Fruit fly (Drosophila melanogaster) whole organism, embryonic: ENCODE results near the gene Mo25.
A peak's percentile ranks its signal among the peaks of the same experiment; 100 is the strongest.

Experiments
- CG11723 ChIP-seq: fragments of 200-800 bp; sonication (Bioruptor generic); optimal IDR thresholded peaks from 2 replicates; lab custom pipeline; 2017; ENCODE audit warnings: missing biosample characterization, mild to moderate bottlenecking, missing genetic modification characterization
- CG12391 ChIP-seq: fragments of 200-800 bp; sonication (Bioruptor generic); optimal IDR thresholded peaks from 3 replicates; lab custom pipeline; 2018; ENCODE audit warnings: missing biosample characterization, mild to moderate bottlenecking, missing genetic modification characterization, moderate library complexity
- CG13123 ChIP-seq: fragments of 200-800 bp; sonication (Bioruptor generic); optimal IDR thresholded peaks from 2 replicates; lab custom pipeline; 2016; ENCODE audit warnings: missing biosample characterization, missing genetic modification characterization
- CG14860 ChIP-seq: fragments of 200-800 bp; sonication (Bioruptor generic); IDR thresholded peaks from 3 replicates; pipeline ENCODE4 v1.3.6; 2022; ENCODE audit warnings: missing biosample characterization, missing genetic modification characterization; ENCODE audit not compliant: partially characterized antibody
- CG16813 ChIP-seq: fragments of 200-800 bp; sonication (Bioruptor generic); IDR thresholded peaks from 3 replicates; pipeline ENCODE4 v1.3.6; 2022; ENCODE audit warnings: missing biosample characterization, missing genetic modification characterization; ENCODE audit not compliant: partially characterized antibody
- CG17385 ChIP-seq: fragments of 200-800 bp; sonication (Bioruptor generic); optimal IDR thresholded peaks from 3 replicates; lab custom pipeline; 2018; ENCODE audit warnings: missing biosample characterization, mild to moderate bottlenecking, missing genetic modification characterization
- CG2120 ChIP-seq: fragments of 200-800 bp; sonication (Bioruptor generic); optimal IDR thresholded peaks from 3 replicates; lab custom pipeline; 2016; ENCODE audit warnings: missing biosample characterization, missing genetic modification characterization
- CG2678 ChIP-seq: fragments of 200-800 bp; sonication (Bioruptor generic); optimal IDR thresholded peaks from 3 replicates; lab custom pipeline; 2019; ENCODE audit warnings: missing biosample characterization, mild to moderate bottlenecking, missing genetic modification characterization, moderate library complexity
- CG32772 ChIP-seq: fragments of 200-800 bp; sonication (Bioruptor generic); IDR thresholded peaks from 2 replicates; pipeline ENCODE4 v1.3.6; 2022; ENCODE audit warnings: missing biosample characterization, missing genetic modification characterization
- CG33557 ChIP-seq: fragments of 200-800 bp; sonication (Bioruptor generic); optimal IDR thresholded peaks from 2 replicates; lab custom pipeline; 2019; ENCODE audit warnings: missing biosample characterization, mild to moderate bottlenecking, missing genetic modification characterization, moderate library complexity
- CG3995 ChIP-seq: fragments of 200-800 bp; sonication (Bioruptor generic); optimal IDR thresholded peaks from 3 replicates; lab custom pipeline; 2016; ENCODE audit warnings: missing biosample characterization, missing genetic modification characterization
- CG4404 ChIP-seq: fragments of 200-800 bp; sonication (Bioruptor generic); IDR thresholded peaks from 2 replicates; pipeline ENCODE4 v1.3.6; 2022; ENCODE audit warnings: missing biosample characterization, missing genetic modification characterization
- CG6791 ChIP-seq: fragments of 200-800 bp; sonication (Bioruptor generic); IDR thresholded peaks from 3 replicates; pipeline ENCODE4 v1.3.6; 2022; ENCODE audit warnings: missing biosample characterization, missing genetic modification characterization; ENCODE audit not compliant: partially characterized antibody
- CG6854 ChIP-seq: fragments of 200-800 bp; sonication (Bioruptor generic); optimal IDR thresholded peaks from 3 replicates; lab custom pipeline; 2017; ENCODE audit warnings: missing biosample characterization, mild to moderate bottlenecking, missing genetic modification characterization
- Chrac-16 ChIP-seq: fragments of 200-800 bp; sonication (Bioruptor generic); optimal IDR thresholded peaks from 3 replicates; lab custom pipeline; 2016; ENCODE audit warnings: missing biosample characterization, missing genetic modification characterization
- Dek ChIP-seq: fragments of 200-800 bp; sonication (Bioruptor generic); optimal IDR thresholded peaks from 3 replicates; lab custom pipeline; 2019; ENCODE audit warnings: missing biosample characterization, mild to moderate bottlenecking, missing genetic modification characterization, moderate library complexity
- Hand ChIP-seq: fragments of 200-800 bp; sonication (Bioruptor generic); optimal IDR thresholded peaks from 2 replicates; lab custom pipeline; 2017; ENCODE audit warnings: mild to moderate bottlenecking, missing biosample characterization, missing genetic modification reagents, missing genetic modification characterization
- Hr3 ChIP-seq: fragments of 200-800 bp; sonication (Bioruptor generic); optimal IDR thresholded peaks from 3 replicates; lab custom pipeline; 2016; ENCODE audit warnings: missing biosample characterization, missing genetic modification characterization
- Hr39 ChIP-seq: fragments of >200 bp; optimal IDR thresholded peaks from 2 replicates; lab custom pipeline; 2017
- Lhr ChIP-seq: fragments of 200-800 bp; sonication (Bioruptor generic); optimal IDR thresholded peaks from 3 replicates; lab custom pipeline; 2017; ENCODE audit warnings: mild to moderate bottlenecking, missing biosample characterization, missing genetic modification reagents, missing genetic modification characterization
- Lim3 ChIP-seq: fragments of 200-800 bp; sonication (Bioruptor generic); IDR thresholded peaks from 2 replicates; pipeline ENCODE4 v1.3.6; 2022; ENCODE audit warnings: missing biosample characterization, missing genetic modification characterization
- Med ChIP-seq: fragments of 200-800 bp; sonication (Bioruptor generic); peaks from one replicate; lab custom pipeline; 2016; ENCODE audit warnings: missing biosample characterization, missing genetic modification characterization, mild to moderate bottlenecking, inconsistent platforms, moderate library complexity
- Myb ChIP-seq: fragments of 200-800 bp; sonication (Bioruptor generic); optimal IDR thresholded peaks from 2 replicates; lab custom pipeline; 2016; ENCODE audit warnings: missing biosample characterization, missing genetic modification characterization
- NC2α ChIP-seq: fragments of 200-800 bp; sonication (Bioruptor generic); optimal IDR thresholded peaks from 2 replicates; lab custom pipeline; 2016; ENCODE audit warnings: missing biosample characterization, missing genetic modification characterization
- Nf-YC ChIP-seq: fragments of 200-800 bp; optimal IDR thresholded peaks from 3 replicates; lab custom pipeline; 2019; ENCODE audit warnings: missing biosample characterization, mild to moderate bottlenecking, missing genetic modification characterization, moderate library complexity
- Sox100B ChIP-seq: fragments of 200-800 bp; sonication (Bioruptor generic); optimal IDR thresholded peaks from 3 replicates; lab custom pipeline; 2018; ENCODE audit warnings: missing biosample characterization, mild to moderate bottlenecking, missing genetic modification characterization
- Ssrp ChIP-seq: fragments of 200-800 bp; sonication (Bioruptor generic); optimal IDR thresholded peaks from 2 replicates; lab custom pipeline; 2018; ENCODE audit warnings: missing biosample characterization, mild to moderate bottlenecking, missing genetic modification characterization, moderate library complexity
- Stat92E ChIP-seq, 3 experiments: fragments of >200 bp in 2 of 3; fragments of 200-800 bp in 1 of 3; sonication (Bioruptor generic) in 1 of 3; optimal IDR thresholded peaks; 2 replicates each; lab custom pipeline; 2017 to 2019; ENCODE audit warnings: missing biosample characterization in 3 of 3, missing genetic modification characterization in 3 of 3, mild to moderate bottlenecking in 1 of 3, moderate library complexity in 1 of 3
- Usf ChIP-seq: fragments of 200-800 bp; sonication (Bioruptor generic); optimal IDR thresholded peaks from 2 replicates; lab custom pipeline; 2017; ENCODE audit warnings: missing genotype, missing biosample characterization, missing genetic modification characterization
- YL-1 ChIP-seq: fragments of 200-800 bp; sonication (Bioruptor generic); optimal IDR thresholded peaks from 3 replicates; lab custom pipeline; 2017; ENCODE audit warnings: missing biosample characterization, mild to moderate bottlenecking, missing genetic modification characterization
- dm ChIP-seq: fragments of 200-800 bp; sonication (Bioruptor generic); optimal IDR thresholded peaks from 3 replicates; lab custom pipeline; 2016; ENCODE audit warnings: missing biosample characterization, missing genetic modification characterization
- dysf ChIP-seq: fragments of 200-800 bp; sonication (Bioruptor generic); IDR thresholded peaks from 3 replicates; pipeline ENCODE4 v1.3.6; 2022; ENCODE audit warnings: missing biosample characterization, missing genetic modification characterization
- ftz-f1 ChIP-seq: fragments of 200-800 bp; sonication (Bioruptor generic); optimal IDR thresholded peaks from 2 replicates; lab custom pipeline; 2016; ENCODE audit warnings: missing biosample characterization, missing genetic modification characterization
- gcm2 ChIP-seq: fragments of 200-800 bp; sonication (Bioruptor generic); optimal IDR thresholded peaks from 2 replicates; lab custom pipeline; 2016; ENCODE audit warnings: missing biosample characterization, missing genetic modification characterization
- grn ChIP-seq: fragments of 200-800 bp; sonication (Bioruptor generic); optimal IDR thresholded peaks from 3 replicates; lab custom pipeline; 2017; ENCODE audit warnings: missing biosample characterization, missing genetic modification characterization
- gro ChIP-seq: fragments of 200-800 bp; sonication (Bioruptor generic); optimal IDR thresholded peaks from 2 replicates; lab custom pipeline; 2016; ENCODE audit warnings: missing biosample characterization, missing genetic modification characterization
- her ChIP-seq: fragments of 200-800 bp; sonication (Bioruptor generic); optimal IDR thresholded peaks from 2 replicates; lab custom pipeline; 2016; ENCODE audit warnings: missing biosample characterization, missing genetic modification characterization
- kni ChIP-seq: fragments of 200-800 bp; sonication (Bioruptor generic); optimal IDR thresholded peaks from 3 replicates; lab custom pipeline; 2017; ENCODE audit warnings: mild to moderate bottlenecking, missing biosample characterization, missing genetic modification reagents, missing genetic modification characterization
- pho ChIP-seq: fragments of 200-800 bp; sonication (Bioruptor generic); optimal IDR thresholded peaks from 2 replicates; lab custom pipeline; 2016; ENCODE audit warnings: missing biosample characterization, missing genetic modification characterization
- phol ChIP-seq: fragments of 200-800 bp; sonication (Bioruptor generic); optimal IDR thresholded peaks from 3 replicates; lab custom pipeline; 2018; ENCODE audit warnings: missing biosample characterization, mild to moderate bottlenecking, missing genetic modification characterization, moderate library complexity
- pzg ChIP-seq: fragments of 200-800 bp; sonication (Bioruptor generic); optimal IDR thresholded peaks from 3 replicates; lab custom pipeline; 2018; ENCODE audit warnings: missing biosample characterization, mild to moderate bottlenecking, missing genetic modification characterization, moderate library complexity
- row ChIP-seq: fragments of 200-800 bp; sonication (Bioruptor generic); IDR thresholded peaks from 3 replicates; pipeline ENCODE4 v1.3.6; 2022; ENCODE audit warnings: missing biosample characterization, missing genetic modification characterization
- sima ChIP-seq: fragments of 200-800 bp; sonication (Bioruptor generic); optimal IDR thresholded peaks from 2 replicates; lab custom pipeline; 2016; ENCODE audit warnings: missing biosample characterization, missing genetic modification characterization
- sna ChIP-seq: fragments of 200-800 bp; sonication (Bioruptor generic); IDR thresholded peaks from 2 replicates; pipeline ENCODE4 v1.3.6; 2022; ENCODE audit warnings: missing biosample characterization, missing genetic modification characterization; ENCODE audit not compliant: partially characterized antibody
- sr ChIP-seq: fragments of 200-800 bp; sonication (Bioruptor generic); IDR thresholded peaks from 3 replicates; pipeline ENCODE4 v1.3.6; 2022; ENCODE audit warnings: missing biosample characterization, missing genetic modification characterization
- stc ChIP-seq: fragments of 200-800 bp; sonication (Bioruptor generic); IDR thresholded peaks from 2 replicates; pipeline ENCODE4 v1.3.6; 2022; ENCODE audit warnings: missing biosample characterization, missing genetic modification characterization
- tio ChIP-seq: fragments of 200-800 bp; sonication (Bioruptor generic); optimal IDR thresholded peaks from 2 replicates; lab custom pipeline; 2017; ENCODE audit warnings: missing biosample characterization, missing genetic modification characterization, inconsistent platforms
- tll ChIP-seq, 2 experiments: fragments of 200-800 bp in 1 of 2; fragments of >200 bp in 1 of 2; sonication (Bioruptor generic) in 1 of 2; optimal IDR thresholded peaks; 2 replicates each; lab custom pipeline; 2017 to 2019; ENCODE audit warnings: missing biosample characterization in 2 of 2, missing genetic modification characterization in 2 of 2, mild to moderate bottlenecking in 1 of 2, moderate library complexity in 1 of 2
- trh ChIP-seq: fragments of 200-800 bp; sonication (Bioruptor generic); optimal IDR thresholded peaks from 2 replicates; lab custom pipeline; 2016; ENCODE audit warnings: missing biosample characterization, missing genetic modification characterization
- wek ChIP-seq: fragments of 200-800 bp; sonication (Bioruptor generic); optimal IDR thresholded peaks from 3 replicates; lab custom pipeline; 2018; ENCODE audit warnings: missing biosample characterization, mild to moderate bottlenecking, missing genetic modification characterization, moderate library complexity
- yki ChIP-seq: fragments of >200 bp; optimal IDR thresholded peaks from 3 replicates; lab custom pipeline; 2018

The Mo25 gene

DNA sequence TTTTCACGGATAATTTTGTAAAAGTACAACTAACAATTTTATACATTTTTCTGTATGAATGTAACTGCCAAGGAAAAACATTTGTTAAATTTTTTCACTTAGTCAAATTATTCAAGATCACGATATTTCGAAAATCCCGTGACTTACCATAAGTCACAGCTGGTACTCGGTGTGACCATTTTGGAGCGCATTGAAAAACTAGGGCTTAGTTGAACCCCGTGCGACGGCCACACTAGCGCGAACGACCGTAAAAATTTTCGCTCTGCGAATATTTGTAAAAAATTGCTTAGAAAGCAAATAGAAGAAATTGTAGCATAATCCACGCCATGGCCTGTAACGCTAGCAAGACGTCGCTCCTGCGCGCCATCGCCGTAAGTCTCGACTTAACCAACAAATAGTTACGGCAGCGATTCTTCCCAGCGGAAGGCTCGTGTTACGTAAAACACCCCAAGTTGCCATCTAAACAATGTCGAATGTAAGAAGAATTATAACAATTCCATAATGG lies 31.1 kb downstream of the Mo25 start, which contains the start of gene UQCR-C2 (continued):
- TF ChIP-seq CG16813 (GFP tag; lab: Robert Waterston, UW) (peak; percentile 52; the same call in 2 of the 3 replicates), Ssrp (tag; lab: Kevin White, UChicago) (no peak), stc (GFP tag; lab: Robert Waterston, UW) (no peak), CG11723 (GFP tag; lab: Kevin White, UChicago) (no peak), dm (GFP tag; lab: Kevin White, UChicago) (no peak), CG2678 (tag; lab: Kevin White, UChicago) (peak; percentile 17), pho (GFP tag; lab: Kevin White, UChicago) (no peak), CG3995 (GFP tag; lab: Kevin White, UChicago) (peak; percentile 100), CG12391 (tag; lab: Kevin White, UChicago) (peak; percentile 35), CG33557 (GFP tag; lab: Kevin White, UChicago) (peak; percentile 29), NC2α (no peak), kni (no peak), CG14860 (GFP tag; lab: Robert Waterston, UW) (no peak), phol (tag; lab: Kevin White, UChicago) (peak; percentile 46), Stat92E (GFP tag; optimal IDR thresholded peaks at IDR 0.05; lab: Kevin White, UChicago) (peak in 1 of 3 experiments; percentile 52), Myb (peak; percentile 70), sna (GFP tag; lab: Robert Waterston, UW) (peak; percentile 44; the same call in 1 of the 2 replicates), yki (no peak), trh (no peak), YL-1 (peak; percentile 92), CG6791 (peak; percentile 19; the same call in 1 of the 3 replicates), tio (no peak), CG32772 (GFP tag; lab: Robert Waterston, UW) (no peak), Hr3 (no peak), CG13123 (GFP tag; lab: Kevin White, UChicago) (no peak), gcm2 (GFP tag; lab: Kevin White, UChicago) (no peak), Med (peak; percentile 84), Dek (tag; lab: Kevin White, UChicago) (peak; percentile 50), Nf-YC (tag; lab: Kevin White, UChicago) (peak; percentile 29), dysf (GFP tag; lab: Robert Waterston, UW) (no peak), pzg (peak; percentile 93), Sox100B (no peak), ftz-f1 (GFP tag; lab: Kevin White, UChicago) (peak; percentile 18), Hr39 (lab: Kevin White, UChicago) (no peak), gro (GFP tag; lab: Kevin White, UChicago) (peak; percentile 54), Lim3 (no peak), wek (GFP tag; lab: Kevin White, UChicago) (no peak), Chrac-16 (no peak), row (peak; percentile 92), sr (no peak), Hand (GFP tag; lab: Kevin White, UChicago) (peak; percentile 3), CG17385 (no peak), sima (GFP tag; lab: Kevin White, UChicago) (no peak), CG2120 (GFP tag; lab: Kevin White, UChicago) (peak; percentile 28), CG4404 (no peak), grn (no peak), tll (GFP tag; optimal IDR thresholded peaks at IDR 0.05; lab: Kevin White, UChicago) (peak in 1 of 2 experiments; percentile 51), her (GFP tag; lab: Kevin White, UChicago) (peak; percentile 52), Lhr (GFP tag; lab: Kevin White, UChicago) (peak; percentile 51), Usf (no peak), CG6854 (GFP tag; lab: Kevin White, UChicago) (no peak)
